Fruit fly (Drosophila melanogaster): ENCODE results near the gene eIF1A.

- no peak for TF ChIP-seq CG8301 (tag; optimal IDR thresholded peaks at IDR 0.05)
- TF ChIP-seq rn (GFP tag; IDR thresholded peaks at IDR 0.05), result no peak
- TF ChIP-seq gl (tag; optimal IDR thresholded peaks at IDR 0.05), result no peak
- no peak for TF ChIP-seq CG13204 (GFP tag; optimal IDR thresholded peaks at IDR 0.05)
- no peak for TF ChIP-seq D1 (tag; optimal IDR thresholded peaks at IDR 0.05)
- no peak for TF ChIP-seq EcR (GFP tag; optimal IDR thresholded peaks at IDR 0.05)
- TF ChIP-seq fd96Ca (GFP tag; IDR thresholded peaks at IDR 0.05), result no peak
- no peak for TF ChIP-seq CG4496 (GFP tag; IDR thresholded peaks at IDR 0.05)
Measured at dm6 chr3R:18296084-18296483, 21.6 kb downstream of the eIF1A start.
